Fruit fly (Drosophila melanogaster): ENCODE data around the gene Mcm6.

Mcm6 gene

dm6 chrX:6700263-6700989, 26.2 kb downstream of the Mcm6 start:
- TF ChIP-seq Abd-B (GFP tag; optimal IDR thresholded peaks at IDR 0.05): no peak
- TF ChIP-seq GATAd (GFP tag; optimal IDR thresholded peaks at IDR 0.05): no peak
- no peak for TF ChIP-seq sage (GFP tag; optimal IDR thresholded peaks at IDR 0.05)
- no peak for TF ChIP-seq br (GFP tag; optimal IDR thresholded peaks at IDR 0.05)
- no peak for TF ChIP-seq dmrt93B (GFP tag; optimal IDR thresholded peaks at IDR 0.05)
- TF ChIP-seq tai (GFP tag; optimal IDR thresholded peaks at IDR 0.05): no peak
- no peak for TF ChIP-seq h (GFP tag; optimal IDR thresholded peaks at IDR 0.05)
- no peak for TF ChIP-seq N (GFP tag; optimal IDR thresholded peaks at IDR 0.05)
- TF ChIP-seq Hr83 (GFP tag; optimal IDR thresholded peaks at IDR 0.05; ENCODE audit: poor library complexity, severe bottlenecking): no peak
- no peak for TF ChIP-seq ey (GFP tag; optimal IDR thresholded peaks at IDR 0.05)
- no peak for TF ChIP-seq pan (optimal IDR thresholded peaks at IDR 0.05)

DNA sequence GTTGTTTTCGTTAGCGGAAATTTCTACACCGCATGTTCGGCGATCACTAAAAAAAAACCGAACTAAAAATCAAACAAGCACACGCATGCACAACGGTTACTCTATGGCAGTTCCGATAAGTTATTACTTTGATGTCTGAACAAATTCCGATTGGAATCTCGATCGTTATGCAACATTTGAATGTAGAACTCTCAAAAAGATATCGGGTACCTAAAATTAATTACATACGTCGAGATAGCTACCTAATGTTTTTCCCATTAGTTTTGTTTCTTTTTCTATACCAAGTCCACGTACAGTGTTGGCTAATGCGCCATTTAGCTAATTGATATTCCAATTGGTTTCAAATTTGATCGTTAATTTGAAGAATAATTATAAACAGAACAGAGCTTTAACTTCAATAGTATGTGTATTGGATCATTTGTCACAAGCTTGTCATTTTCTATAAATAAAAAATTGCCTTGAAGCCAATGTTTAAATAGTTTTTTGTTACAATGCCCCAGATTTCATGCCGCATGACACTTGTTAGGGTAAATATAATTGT, 26.9 kb downstream of the Mcm6 start:
- TF ChIP-seq GATAd (GFP tag; optimal IDR thresholded peaks at IDR 0.05) (no peak), ey (GFP tag; optimal IDR thresholded peaks at IDR 0.05) (no peak)

- peak; percentile 20 for TF ChIP-seq sv (GFP tag; optimal IDR thresholded peaks at IDR 0.05)
- no peak for TF ChIP-seq ey (GFP tag; optimal IDR thresholded peaks at IDR 0.05)
These were observed 27.8 kb downstream of the Mcm6 start for dm6 chrX:6702028-6702433.

DNA sequence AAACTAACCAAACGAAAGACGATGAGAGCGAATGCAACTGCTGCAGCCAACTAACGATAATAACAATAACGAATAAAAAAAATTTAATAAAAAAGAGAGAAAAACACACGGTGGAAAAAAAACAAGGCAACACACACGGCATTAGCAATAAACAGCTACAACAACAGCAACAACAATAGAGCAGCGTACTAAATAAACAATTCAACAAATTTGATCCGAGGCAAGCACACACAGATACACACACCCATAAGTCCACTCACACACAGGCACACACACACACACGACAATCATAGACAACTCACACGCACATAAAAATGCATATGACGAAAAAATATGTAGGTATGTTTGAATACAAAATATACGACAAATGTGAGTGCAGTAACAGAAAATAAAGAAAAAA, 28.4 kb downstream of the Mcm6 start:
- TF ChIP-seq br (GFP tag; optimal IDR thresholded peaks at IDR 0.05): no peak
- no peak for TF ChIP-seq tai (GFP tag; optimal IDR thresholded peaks at IDR 0.05)
- TF ChIP-seq CG32264 (GFP tag; optimal IDR thresholded peaks at IDR 0.05): no peak
- no peak for TF ChIP-seq lola (GFP tag; optimal IDR thresholded peaks at IDR 0.05)

dm6 chrX:6703237-6703636, 29.1 kb downstream of the Mcm6 start:
- TF ChIP-seq Vsx2 (GFP tag; optimal IDR thresholded peaks at IDR 0.05; ENCODE audit: partially characterized antibody) (no peak), tai (GFP tag; optimal IDR thresholded peaks at IDR 0.05) (no peak), Abd-B (GFP tag; optimal IDR thresholded peaks at IDR 0.05) (no peak), psq (GFP tag; optimal IDR thresholded peaks at IDR 0.05) (no peak), GATAd (GFP tag; optimal IDR thresholded peaks at IDR 0.05) (no peak), jim (GFP tag; optimal IDR thresholded peaks at IDR 0.05) (no peak), Dfd (GFP tag; optimal IDR thresholded peaks at IDR 0.05) (no peak), N (GFP tag; optimal IDR thresholded peaks at IDR 0.05) (no peak), Mio (GFP tag; optimal IDR thresholded peaks at IDR 0.05) (no peak), Dif (GFP tag; optimal IDR thresholded peaks at IDR 0.05; ENCODE audit: partially characterized antibody) (no peak), Hr78 (GFP tag; optimal IDR thresholded peaks at IDR 0.05) (no peak), pan (optimal IDR thresholded peaks at IDR 0.05) (no peak), Sp1 (GFP tag; optimal IDR thresholded peaks at IDR 0.05) (no peak), dsf (GFP tag; optimal IDR thresholded peaks at IDR 0.05; ENCODE audit: borderline replicate concordance) (no peak), Hnf4 (GFP tag; optimal IDR thresholded peaks at IDR 0.05) (no peak), h (GFP tag; optimal IDR thresholded peaks at IDR 0.05) (no peak)

- TF ChIP-seq jim (GFP tag; optimal IDR thresholded peaks at IDR 0.05) (no peak), Hnf4 (GFP tag; optimal IDR thresholded peaks at IDR 0.05) (no peak), psq (GFP tag; optimal IDR thresholded peaks at IDR 0.05) (no peak), pan (optimal IDR thresholded peaks at IDR 0.05) (no peak), woc (GFP tag; optimal IDR thresholded peaks at IDR 0.05) (no peak), lola (GFP tag; optimal IDR thresholded peaks at IDR 0.05) (no peak), Mio (GFP tag; optimal IDR thresholded peaks at IDR 0.05) (no peak), ey (GFP tag; optimal IDR thresholded peaks at IDR 0.05) (no peak), OdsH (GFP tag; optimal IDR thresholded peaks at IDR 0.05) (no peak), Rel (GFP tag; optimal IDR thresholded peaks at IDR 0.05) (no peak), Rel (tag; optimal IDR thresholded peaks at IDR 0.05) (no peak), fru (GFP tag; optimal IDR thresholded peaks at IDR 0.05) (no peak), Hr78 (GFP tag; optimal IDR thresholded peaks at IDR 0.05) (no peak), CrebA (GFP tag; optimal IDR thresholded peaks at IDR 0.05; ENCODE audit: borderline replicate concordance) (no peak), sage (GFP tag; optimal IDR thresholded peaks at IDR 0.05) (no peak), Vsx2 (GFP tag; optimal IDR thresholded peaks at IDR 0.05; ENCODE audit: partially characterized antibody) (no peak), foxo (GFP tag; optimal IDR thresholded peaks at IDR 0.05) (no peak), rgr (GFP tag; optimal IDR thresholded peaks at IDR 0.05) (no peak), Dfd (GFP tag; optimal IDR thresholded peaks at IDR 0.05) (no peak), h (GFP tag; optimal IDR thresholded peaks at IDR 0.05) (no peak), CG9705 (GFP tag; optimal IDR thresholded peaks at IDR 0.05) (no peak)
These were observed 29.8 kb downstream of the Mcm6 start for dm6 chrX:6703957-6704356.

Data from whole organism, wandering third instar larva.